Fruit fly (Drosophila melanogaster) whole organism, embryonic: ENCODE measurements around the gene CG4393.

ENCODE experiments used
- CG10366 ChIP-seq: fragments of 200-800 bp; sonication (Bioruptor generic); IDR thresholded peaks from 2 replicates; pipeline ENCODE4 v1.3.6; 2022; ENCODE audit warnings: missing biosample characterization, missing genetic modification characterization
- CG11504 ChIP-seq: fragments of 200-800 bp; sonication (Bioruptor generic); optimal IDR thresholded peaks from 3 replicates; lab custom pipeline; 2019; ENCODE audit warnings: missing biosample characterization, mild to moderate bottlenecking, missing genetic modification characterization, moderate library complexity
- CG12744 ChIP-seq: fragments of 200-800 bp; sonication (Bioruptor generic); optimal IDR thresholded peaks from 2 replicates; lab custom pipeline; 2016; ENCODE audit warnings: missing biosample characterization, missing genetic modification characterization
- CG13123 ChIP-seq: fragments of 200-800 bp; sonication (Bioruptor generic); optimal IDR thresholded peaks from 2 replicates; lab custom pipeline; 2016; ENCODE audit warnings: missing biosample characterization, missing genetic modification characterization
- CG13287 ChIP-seq: fragments of 200-800 bp; sonication (Bioruptor generic); IDR thresholded peaks from 2 replicates; pipeline ENCODE4 v1.3.6; 2022; ENCODE audit warnings: missing biosample characterization, missing genetic modification characterization; ENCODE audit not compliant: partially characterized antibody
- CG13424 ChIP-seq: fragments of 200-800 bp; sonication (Bioruptor generic); optimal IDR thresholded peaks from 2 replicates; lab custom pipeline; 2019; ENCODE audit warnings: missing biosample characterization, mild to moderate bottlenecking, missing genetic modification characterization, moderate library complexity
- CG14667 ChIP-seq: fragments of 200-800 bp; sonication (Bioruptor generic); IDR thresholded peaks from 2 replicates; pipeline ENCODE4 v1.3.6; 2022; ENCODE audit warnings: missing biosample characterization, missing genetic modification characterization
- CG16779 ChIP-seq: fragments of 200-800 bp; sonication (Bioruptor generic); IDR thresholded peaks from 2 replicates; pipeline ENCODE4 v1.3.6; 2022; ENCODE audit warnings: missing biosample characterization, missing genetic modification characterization
- CG17186 ChIP-seq: fragments of 200-800 bp; sonication (Bioruptor generic); optimal IDR thresholded peaks from 3 replicates; lab custom pipeline; 2017; ENCODE audit warnings: missing biosample characterization, missing genetic modification reagents, missing genetic modification characterization
- CG34376 ChIP-seq: fragments of 200-800 bp; sonication (Bioruptor generic); optimal IDR thresholded peaks from 2 replicates; lab custom pipeline; 2018; ENCODE audit warnings: missing biosample characterization, mild to moderate bottlenecking, missing genetic modification characterization
- CG4328 ChIP-seq: fragments of 200-800 bp; sonication (Bioruptor generic); optimal IDR thresholded peaks from 3 replicates; lab custom pipeline; 2017; ENCODE audit warnings: missing biosample characterization, missing genetic modification reagents, missing genetic modification characterization
- CG43689 ChIP-seq: fragments of 200-800 bp; sonication (Bioruptor generic); IDR thresholded peaks from 2 replicates; pipeline ENCODE4 v1.3.6; 2022; ENCODE audit warnings: missing biosample characterization, missing genetic modification characterization
- CG4424 ChIP-seq: fragments of 200-800 bp; sonication (Bioruptor generic); optimal IDR thresholded peaks from 3 replicates; lab custom pipeline; 2016; ENCODE audit warnings: missing biosample characterization, missing genetic modification characterization
- CG7963 ChIP-seq: fragments of 200-800 bp; sonication (Bioruptor generic); IDR thresholded peaks from 3 replicates; pipeline ENCODE4 v1.3.6; 2022; ENCODE audit warnings: missing biosample characterization, missing genetic modification characterization; ENCODE audit not compliant: partially characterized antibody
- CG9817 ChIP-seq: fragments of 200-800 bp; sonication (Bioruptor generic); optimal IDR thresholded peaks from 2 replicates; lab custom pipeline; 2018; ENCODE audit warnings: missing biosample characterization, mild to moderate bottlenecking, missing genetic modification characterization, moderate library complexity
- Chrac-16 ChIP-seq: fragments of 200-800 bp; sonication (Bioruptor generic); optimal IDR thresholded peaks from 3 replicates; lab custom pipeline; 2016; ENCODE audit warnings: missing biosample characterization, missing genetic modification characterization
- Dek ChIP-seq: fragments of 200-800 bp; sonication (Bioruptor generic); optimal IDR thresholded peaks from 3 replicates; lab custom pipeline; 2019; ENCODE audit warnings: missing biosample characterization, mild to moderate bottlenecking, missing genetic modification characterization, moderate library complexity
- Drgx ChIP-seq: fragments of 200-800 bp; sonication (Bioruptor generic); IDR thresholded peaks from 2 replicates; pipeline ENCODE4 v1.3.6; 2022; ENCODE audit warnings: missing biosample characterization, missing genetic modification characterization
- Ets65A ChIP-seq: fragments of 200-800 bp; sonication (Bioruptor generic); peaks from one replicate; lab custom pipeline; 2016; ENCODE audit warnings: missing biosample characterization, missing genetic modification characterization
- MESR4 ChIP-seq: fragments of 200-800 bp; sonication (Bioruptor generic); optimal IDR thresholded peaks from 2 replicates; lab custom pipeline; 2018; ENCODE audit warnings: missing biosample characterization, mild to moderate bottlenecking, missing genetic modification characterization, moderate library complexity
- Med ChIP-seq: fragments of 200-800 bp; sonication (Bioruptor generic); peaks from one replicate; lab custom pipeline; 2016; ENCODE audit warnings: missing biosample characterization, missing genetic modification characterization, mild to moderate bottlenecking, inconsistent platforms, moderate library complexity
- Meics ChIP-seq: fragments of 200-800 bp; sonication (Bioruptor generic); optimal IDR thresholded peaks from 2 replicates; lab custom pipeline; 2017; ENCODE audit warnings: missing biosample characterization, mild to moderate bottlenecking, missing genetic modification characterization
- NFAT ChIP-seq: fragments of 200-800 bp; sonication (Bioruptor generic); IDR thresholded peaks from 2 replicates; pipeline ENCODE4 v1.3.6; 2022; ENCODE audit warnings: missing biosample characterization, missing genetic modification characterization
- Oli ChIP-seq: fragments of 200-800 bp; sonication (Bioruptor generic); optimal IDR thresholded peaks from 2 replicates; lab custom pipeline; 2018; ENCODE audit warnings: missing biosample characterization, mild to moderate bottlenecking, missing genetic modification characterization, moderate library complexity
- Ptx1 ChIP-seq: fragments of 200-800 bp; sonication (Bioruptor generic); IDR thresholded peaks from 2 replicates; pipeline ENCODE4 v1.3.6; 2022; ENCODE audit warnings: missing biosample characterization, missing genetic modification characterization
- Sox100B ChIP-seq: fragments of 200-800 bp; sonication (Bioruptor generic); optimal IDR thresholded peaks from 3 replicates; lab custom pipeline; 2018; ENCODE audit warnings: missing biosample characterization, mild to moderate bottlenecking, missing genetic modification characterization
- Sry-β ChIP-seq: fragments of 200-800 bp; sonication (Bioruptor generic); optimal IDR thresholded peaks from 2 replicates; lab custom pipeline; 2018; ENCODE audit warnings: missing biosample characterization, mild to moderate bottlenecking, missing genetic modification characterization, moderate library complexity
- Taf1 ChIP-seq: fragments of 200-800 bp; sonication (Bioruptor generic); IDR thresholded peaks from 2 replicates; pipeline ENCODE4 v1.3.6; 2022; ENCODE audit warnings: missing biosample characterization, missing genetic modification characterization
- Xrp1 ChIP-seq: fragments of 200-800 bp; sonication (Bioruptor generic); IDR thresholded peaks from 2 replicates; pipeline ENCODE4 v1.3.6; 2022; ENCODE audit warnings: missing biosample characterization, missing genetic modification characterization
- bsh ChIP-seq, 2 experiments: fragments of 200-800 bp; sonication (Bioruptor generic); optimal IDR thresholded peaks; 2 replicates each; lab custom pipeline; 2017 to 2018; ENCODE audit warnings: mild to moderate bottlenecking in 2 of 2, missing biosample characterization in 2 of 2, missing genetic modification characterization in 2 of 2, moderate library complexity in 1 of 2
- dysf ChIP-seq: fragments of 200-800 bp; sonication (Bioruptor generic); IDR thresholded peaks from 3 replicates; pipeline ENCODE4 v1.3.6; 2022; ENCODE audit warnings: missing biosample characterization, missing genetic modification characterization
- ftz-f1 ChIP-seq: fragments of 200-800 bp; sonication (Bioruptor generic); optimal IDR thresholded peaks from 2 replicates; lab custom pipeline; 2016; ENCODE audit warnings: missing biosample characterization, missing genetic modification characterization
- gem ChIP-seq: fragments of 200-800 bp; sonication (Bioruptor generic); optimal IDR thresholded peaks from 2 replicates; lab custom pipeline; 2019; ENCODE audit warnings: missing biosample characterization, mild to moderate bottlenecking, missing genetic modification characterization, moderate library complexity
- ham ChIP-seq: fragments of 200-800 bp; sonication (Bioruptor generic); IDR thresholded peaks from 2 replicates; pipeline ENCODE4 v1.3.6; 2022; ENCODE audit warnings: missing biosample characterization, missing genetic modification characterization
- jumu ChIP-seq: fragments of 200-800 bp; sonication (Bioruptor generic); optimal IDR thresholded peaks from 3 replicates; lab custom pipeline; 2016; ENCODE audit warnings: missing biosample characterization, missing genetic modification characterization
- mirr ChIP-seq: fragments of 200-800 bp; sonication (Bioruptor generic); optimal IDR thresholded peaks from 3 replicates; lab custom pipeline; 2018; ENCODE audit warnings: missing biosample characterization, mild to moderate bottlenecking, missing genetic modification characterization
- mld ChIP-seq: fragments of 200-800 bp; sonication (Bioruptor generic); IDR thresholded peaks from 3 replicates; pipeline ENCODE4 v1.3.6; 2022; ENCODE audit warnings: missing biosample characterization, missing genetic modification characterization; ENCODE audit not compliant: partially characterized antibody
- nerfin-1 ChIP-seq: fragments of 200-800 bp; sonication (Bioruptor generic); optimal IDR thresholded peaks from 3 replicates; lab custom pipeline; 2019; ENCODE audit warnings: missing biosample characterization, mild to moderate bottlenecking, missing genetic modification characterization, moderate library complexity
- onecut ChIP-seq: fragments of 200-800 bp; sonication (Bioruptor generic); IDR thresholded peaks from 2 replicates; pipeline ENCODE4 v1.3.6; 2022; ENCODE audit warnings: missing biosample characterization, missing genetic modification characterization
- row ChIP-seq: fragments of 200-800 bp; sonication (Bioruptor generic); IDR thresholded peaks from 3 replicates; pipeline ENCODE4 v1.3.6; 2022; ENCODE audit warnings: missing biosample characterization, missing genetic modification characterization
- salm ChIP-seq: fragments of 200-800 bp; sonication (Bioruptor generic); optimal IDR thresholded peaks from 2 replicates; lab custom pipeline; 2018; ENCODE audit warnings: missing biosample characterization, mild to moderate bottlenecking, missing genetic modification characterization
- sens ChIP-seq: fragments of 200-800 bp; sonication (Bioruptor generic); peaks from one replicate; lab custom pipeline; 2016; ENCODE audit warnings: missing biosample characterization, missing genetic modification characterization
- sens-2 ChIP-seq: fragments of 200-800 bp; sonication (Bioruptor generic); IDR thresholded peaks from 2 replicates; pipeline ENCODE4 v1.3.6; 2022; ENCODE audit warnings: missing biosample characterization, missing genetic modification characterization
- shn ChIP-seq: fragments of 200-800 bp; sonication (Bioruptor generic); optimal IDR thresholded peaks from 3 replicates; lab custom pipeline; 2016; ENCODE audit warnings: missing biosample characterization, missing genetic modification characterization
- sim ChIP-seq: fragments of 200-800 bp; sonication (Bioruptor generic); IDR thresholded peaks from 2 replicates; pipeline ENCODE4 v1.3.6; 2022; ENCODE audit warnings: missing biosample characterization, missing genetic modification characterization
- sr ChIP-seq: fragments of 200-800 bp; sonication (Bioruptor generic); IDR thresholded peaks from 3 replicates; pipeline ENCODE4 v1.3.6; 2022; ENCODE audit warnings: missing biosample characterization, missing genetic modification characterization
- vvl ChIP-seq: fragments of 200-800 bp; sonication (Bioruptor generic); IDR thresholded peaks from 2 replicates; pipeline ENCODE4 v1.3.6; 2022; ENCODE audit warnings: missing biosample characterization, missing genetic modification characterization
- wdn ChIP-seq: fragments of 200-800 bp; sonication (Bioruptor generic); IDR thresholded peaks from 2 replicates; pipeline ENCODE4 v1.3.6; 2022; ENCODE audit warnings: missing biosample characterization, missing genetic modification characterization
- wor ChIP-seq: fragments of 200-800 bp; sonication (Bioruptor generic); IDR thresholded peaks from 2 replicates; pipeline ENCODE4 v1.3.6; 2022; ENCODE audit warnings: missing biosample characterization, missing genetic modification characterization
- zfh1 ChIP-seq: fragments of 200-800 bp; sonication (Bioruptor generic); IDR thresholded peaks from 3 replicates; pipeline ENCODE4 v1.3.6; 2022; ENCODE audit warnings: missing biosample characterization, missing genetic modification characterization

CG4393 gene

dm6 chr3R:23368235-23368634 lies 16.3 kb downstream of the CG4393 start (continued):
- no peak for TF ChIP-seq shn (GFP tag; lab: Kevin White, UChicago)
- TF ChIP-seq CG13424 (tag; lab: Kevin White, UChicago), result no peak
- TF ChIP-seq CG11504, result peak; percentile 19
- TF ChIP-seq Drgx (GFP tag; lab: Robert Waterston, UW), result 0 out of 2 replicates have a peak, but pooled peaks have one; percentile 23
- no peak for TF ChIP-seq CG43689
- no peak for TF ChIP-seq sr (GFP tag; lab: Robert Waterston, UW)
- TF ChIP-seq CG34376 (GFP tag; lab: Kevin White, UChicago), result no peak
- no peak for TF ChIP-seq salm (tag; lab: Kevin White, UChicago)

- no peak for TF ChIP-seq Chrac-16 (GFP tag; lab: Kevin White, UChicago)
- TF ChIP-seq Drgx (GFP tag; lab: Robert Waterston, UW), result peak; percentile 38
- TF ChIP-seq mld (GFP tag; lab: Robert Waterston, UW), result no peak
- TF ChIP-seq Dek (tag; lab: Kevin White, UChicago), result no peak
- peak; percentile 79 for TF ChIP-seq Ets65A (GFP tag; lab: Kevin White, UChicago)
- no peak for TF ChIP-seq NFAT
- TF ChIP-seq jumu (GFP tag; lab: Kevin White, UChicago), result no peak
- TF ChIP-seq CG14667 (GFP tag; lab: Robert Waterston, UW), result no peak
- TF ChIP-seq nerfin-1, result no peak
- TF ChIP-seq bsh (GFP tag; optimal IDR thresholded peaks at IDR 0.05; lab: Kevin White, UChicago), result peak in 1 of 2 experiments; percentile 5
- TF ChIP-seq vvl (GFP tag; lab: Robert Waterston, UW), result no peak
- no peak for TF ChIP-seq onecut (GFP tag; lab: Robert Waterston, UW)
- TF ChIP-seq sim (GFP tag; lab: Robert Waterston, UW), result no peak
- no peak for TF ChIP-seq CG13287 (GFP tag; lab: Robert Waterston, UW)
- TF ChIP-seq CG4328 (GFP tag; lab: Kevin White, UChicago), result no peak
- TF ChIP-seq CG17186 (GFP tag; lab: Kevin White, UChicago), result no peak
- TF ChIP-seq Taf1, result no peak
- TF ChIP-seq CG13123 (GFP tag; lab: Kevin White, UChicago), result no peak
Observed at dm6 chr3R:23367540-23367939, 17.0 kb downstream of the CG4393 start.

- no peak for TF ChIP-seq NFAT
- TF ChIP-seq Med (GFP tag; lab: Kevin White, UChicago), result peak; percentile 56
- no peak for TF ChIP-seq CG16779 (GFP tag; lab: Robert Waterston, UW)
- TF ChIP-seq wor, result no peak
- no peak for TF ChIP-seq dysf (GFP tag; lab: Robert Waterston, UW)
- TF ChIP-seq Oli (tag; lab: Kevin White, UChicago), result peak; percentile 6
- no peak for TF ChIP-seq zfh1 (GFP tag; lab: Robert Waterston, UW)
- TF ChIP-seq CG12744, result no peak
- no peak for TF ChIP-seq Sox100B (GFP tag; lab: Kevin White, UChicago)
- TF ChIP-seq CG7963, result no peak
- no peak for TF ChIP-seq ftz-f1 (GFP tag; lab: Kevin White, UChicago)
- TF ChIP-seq CG10366 (GFP tag; lab: Robert Waterston, UW), result no peak
- no peak for TF ChIP-seq Sry-β
- peak; percentile 27 for TF ChIP-seq gem (tag; lab: Kevin White, UChicago)
- no peak for TF ChIP-seq MESR4 (GFP tag; lab: Kevin White, UChicago)
- TF ChIP-seq row (GFP tag; lab: Robert Waterston, UW), result 0 out of 3 replicates have a peak, but pooled peaks have one; percentile 6
- no peak for TF ChIP-seq wdn (GFP tag; lab: Robert Waterston, UW)
- TF ChIP-seq CG9817 (tag; lab: Kevin White, UChicago), result no peak
- peak; percentile 40; the same call in 1 of the 2 replicates for TF ChIP-seq Drgx (GFP tag; lab: Robert Waterston, UW)
- no peak for TF ChIP-seq sens-2
- 0 out of 2 replicates have a peak, but pooled peaks have one; percentile 20 for TF ChIP-seq Ptx1 (GFP tag; lab: Robert Waterston, UW)
- TF ChIP-seq ham (GFP tag; lab: Robert Waterston, UW), result no peak
- TF ChIP-seq Xrp1 (GFP tag; lab: Robert Waterston, UW), result no peak
- no peak for TF ChIP-seq mirr (GFP tag; lab: Kevin White, UChicago)
- no peak for TF ChIP-seq CG4424
- TF ChIP-seq sens (GFP tag; lab: Kevin White, UChicago), result peak; percentile 16
- TF ChIP-seq Meics (GFP tag; lab: Kevin White, UChicago), result no peak
Observed at dm6 chr3R:23365028-23365427, 19.5 kb downstream of the CG4393 start.
